Worm (Caenorhabditis elegans) whole organism, early embryonic: ENCODE measurements around the gene mat-2.
"Not testable (repeated sequence)": the region's sequence is repeated elsewhere in the genome, so short reads cannot be mapped to it uniquely, and the experiment has no call there.

Experiments used
- B0310.2 ChIP-seq: sonication (generic microtip); optimal IDR thresholded peaks from 2 replicates; lab custom pipeline; 2016; ENCODE audit warnings: mild to moderate bottlenecking, missing genetic modification characterization, missing compliant biosample characterization
- F13C5.2 ChIP-seq: sonication (generic microtip); optimal IDR thresholded peaks from 2 replicates; lab custom pipeline; 2017; ENCODE audit warnings: mild to moderate bottlenecking, missing genetic modification characterization, inconsistent platforms, missing compliant biosample characterization
- aly-1 ChIP-seq: sonication (generic microtip); optimal IDR thresholded peaks from 2 replicates; lab custom pipeline; 2016; ENCODE audit warnings: missing genetic modification characterization, missing compliant biosample characterization
- ama-1 ChIP-seq: fragments of 150-350 bp; optimal IDR thresholded peaks from 2 replicates; lab custom pipeline; 2014
- ceh-13 ChIP-seq: fragments of 200-800 bp; sonication (Bioruptor generic); optimal IDR thresholded peaks from 2 replicates; lab custom pipeline; 2018; ENCODE audit warnings: mild to moderate bottlenecking, missing genetic modification characterization, missing compliant biosample characterization
- ceh-36 ChIP-seq: sonication (generic microtip); optimal IDR thresholded peaks from 2 replicates; lab custom pipeline; 2016; ENCODE audit warnings: missing genetic modification characterization, inconsistent platforms, missing compliant biosample characterization
- ets-7 ChIP-seq: sonication (generic microtip); optimal IDR thresholded peaks from 2 replicates; lab custom pipeline; 2016; ENCODE audit warnings: missing genotype, missing genetic modification characterization, missing compliant biosample characterization
- flt-1 ChIP-seq: fragments of 200-800 bp; sonication (Bioruptor generic); IDR thresholded peaks from 2 replicates; pipeline ENCODE4 v1.3.6; 2022; ENCODE audit warnings: missing genetic modification characterization, missing compliant biosample characterization
- hmbx-1 ChIP-seq: sonication (generic microtip); optimal IDR thresholded peaks from 2 replicates; lab custom pipeline; 2016; ENCODE audit warnings: mild to moderate bottlenecking, missing genetic modification characterization, missing compliant biosample characterization
- hmg-4 ChIP-seq: fragments of 200-800 bp; sonication (Bioruptor generic); optimal IDR thresholded peaks from 2 replicates; lab custom pipeline; 2018; ENCODE audit warnings: mild to moderate bottlenecking, missing genetic modification characterization, missing compliant biosample characterization
- hnd-1 ChIP-seq: sonication (generic microtip); optimal IDR thresholded peaks from 2 replicates; lab custom pipeline; 2016; ENCODE audit warnings: missing genetic modification characterization, missing compliant biosample characterization
- pes-1 ChIP-seq: fragments of 200-800 bp; sonication (Bioruptor generic); IDR thresholded peaks from 2 replicates; pipeline ENCODE4 v1.3.6; 2022; ENCODE audit warnings: missing genetic modification reagents, missing genetic modification characterization, missing compliant biosample characterization
- scrt-1 ChIP-seq: fragments of 200-800 bp; sonication (Bioruptor generic); IDR thresholded peaks from 2 replicates; pipeline ENCODE4 v1.3.6; 2022; ENCODE audit warnings: missing genetic modification characterization, missing compliant biosample characterization
- sea-1 ChIP-seq: fragments of 200-800 bp; sonication (Bioruptor generic); conservative IDR thresholded peaks from 2 replicates; pipeline ENCODE4 v1.3.6; 2022; ENCODE audit warnings: missing genetic modification characterization, missing compliant biosample characterization
- tbx-11 ChIP-seq: fragments of 200-800 bp; sonication (Bioruptor generic); IDR thresholded peaks from 2 replicates; pipeline ENCODE4 v1.3.6; 2022; ENCODE audit warnings: missing genetic modification characterization, missing compliant biosample characterization
- tbx-37 ChIP-seq: fragments of 200-800 bp; sonication (Bioruptor generic); conservative IDR thresholded peaks from 2 replicates; pipeline ENCODE4 v1.3.6; 2022; ENCODE audit warnings: missing genetic modification reagents, missing genetic modification characterization, missing compliant biosample characterization
- tra-4 ChIP-seq: sonication (generic microtip); optimal IDR thresholded peaks from 2 replicates; lab custom pipeline; 2017; ENCODE audit warnings: missing genetic modification characterization, missing compliant biosample characterization

mat-2 gene

ce11 chrII:11103657-11104056, 8.9 kb upstream of the mat-2 start, which contains the start of gene C09H10.5:
TSS of gene C09H10.5 (minus strand) at chrII:11103757.
- TF ChIP-seq tbx-37 (GFP tag; lab: Robert Waterston, UW), result no peak
- TF ChIP-seq sea-1 (GFP tag; lab: Robert Waterston, UW), result no peak
- no peak for TF ChIP-seq B0310.2 (tag; lab: Kevin White, UChicago)
- no peak for TF ChIP-seq hmbx-1 (tag; lab: Kevin White, UChicago)
- no peak for TF ChIP-seq aly-1 (tag; lab: Kevin White, UChicago)
- TF ChIP-seq flt-1, result no peak
- TF ChIP-seq ets-7 (tag; lab: Kevin White, UChicago), result no peak
- TF ChIP-seq hnd-1, result no peak
- no peak for TF ChIP-seq tbx-11 (GFP tag; lab: Robert Waterston, UW)
- no peak for TF ChIP-seq F13C5.2 (tag; lab: Kevin White, UChicago)
- no peak for TF ChIP-seq tra-4 (tag; lab: Kevin White, UChicago)
- no peak for TF ChIP-seq scrt-1
- TF ChIP-seq ceh-13, result no peak
- TF ChIP-seq ama-1 (lab: Kevin White, UChicago), result no peak
- no peak for TF ChIP-seq pes-1
- no peak for TF ChIP-seq ceh-36 (tag; lab: Kevin White, UChicago)
- no peak for TF ChIP-seq hmg-4

ce11 chrII:11104162-11104561, 8.4 kb upstream of the mat-2 start, which contains the start of gene C09H10.9:
TSS of gene C09H10.9 (plus strand) at chrII:11104462.
- TF ChIP-seq flt-1 (no peak), hmg-4 (no peak)

DNA sequence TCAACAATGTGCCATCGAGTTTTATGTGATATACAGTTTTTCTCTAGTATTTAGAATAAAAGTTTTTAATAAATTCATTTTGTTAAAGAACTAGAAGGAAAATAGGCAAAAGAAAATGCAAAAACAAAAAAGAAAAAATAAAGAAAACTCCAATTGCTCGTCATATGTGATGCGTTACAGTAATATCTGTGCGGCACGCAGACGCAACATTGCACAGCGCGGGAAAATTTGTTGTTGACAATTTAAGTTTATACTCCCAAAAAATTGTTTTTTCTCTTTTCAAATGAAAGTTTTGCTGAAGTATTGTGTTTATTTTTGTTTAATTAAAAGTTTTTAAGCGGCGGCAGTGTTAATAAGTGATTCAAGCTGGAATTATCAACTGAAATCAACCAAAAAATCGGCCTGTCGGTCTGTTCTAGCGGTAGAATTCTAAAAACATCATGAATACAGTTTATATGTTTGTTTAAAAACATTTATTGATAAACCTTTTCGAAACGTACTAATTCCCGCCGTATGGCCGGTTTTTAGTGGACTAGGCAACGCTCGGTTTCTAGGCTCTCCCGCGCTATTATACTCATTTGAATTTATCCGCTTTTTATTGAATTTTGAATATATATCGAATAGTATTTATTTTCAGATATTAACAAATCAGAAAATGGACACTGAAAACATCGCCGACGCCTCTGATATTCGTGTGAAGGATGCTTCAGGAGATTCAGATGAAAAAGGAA, 6.4 kb upstream of the mat-2 start, which contains the start of gene nasp-1:
Gene nasp-1, plus strand, starts transcription at position 632 of the 731 bp plus-strand sequence.
- no peak for TF ChIP-seq tbx-37 (GFP tag; lab: Robert Waterston, UW)
- TF ChIP-seq sea-1 (GFP tag; lab: Robert Waterston, UW), result no peak
- no peak for TF ChIP-seq B0310.2 (tag; lab: Kevin White, UChicago)
- no peak for TF ChIP-seq ceh-36 (tag; lab: Kevin White, UChicago)
- TF ChIP-seq ets-7 (tag; lab: Kevin White, UChicago), result no peak

DNA sequence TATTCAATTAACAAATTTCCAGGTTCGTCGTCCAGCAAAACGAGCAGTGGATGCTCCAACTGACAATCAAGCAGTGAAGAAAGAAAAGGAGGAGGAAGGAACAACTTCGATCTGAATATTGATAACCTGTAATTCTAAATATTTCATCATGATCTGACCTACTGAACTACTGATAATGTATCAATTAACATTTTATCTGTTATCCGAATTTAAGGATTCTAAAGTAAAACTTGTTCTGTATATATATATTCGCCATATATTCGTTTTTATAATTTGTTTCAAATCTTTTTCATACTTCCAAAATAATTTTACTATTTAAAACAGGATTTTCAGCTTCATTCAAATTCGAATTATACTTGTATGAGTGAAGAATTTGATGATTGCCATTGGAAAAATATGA, 4.7 kb upstream of the mat-2 start, which contains the start of gene apc-17:
Gene apc-17, plus strand, starts transcription at position 301 of the 400 bp plus-strand sequence.
- TF ChIP-seq B0310.2 (tag; lab: Kevin White, UChicago) (no peak), hmbx-1 (tag; lab: Kevin White, UChicago) (no peak), tbx-11 (GFP tag; lab: Robert Waterston, UW) (no peak), ceh-13 (no peak), pes-1 (no peak), tra-4 (tag; lab: Kevin White, UChicago) (no peak), tbx-37 (GFP tag; lab: Robert Waterston, UW) (no peak), aly-1 (tag; lab: Kevin White, UChicago) (no peak), ama-1 (lab: Kevin White, UChicago) (no peak)

DNA sequence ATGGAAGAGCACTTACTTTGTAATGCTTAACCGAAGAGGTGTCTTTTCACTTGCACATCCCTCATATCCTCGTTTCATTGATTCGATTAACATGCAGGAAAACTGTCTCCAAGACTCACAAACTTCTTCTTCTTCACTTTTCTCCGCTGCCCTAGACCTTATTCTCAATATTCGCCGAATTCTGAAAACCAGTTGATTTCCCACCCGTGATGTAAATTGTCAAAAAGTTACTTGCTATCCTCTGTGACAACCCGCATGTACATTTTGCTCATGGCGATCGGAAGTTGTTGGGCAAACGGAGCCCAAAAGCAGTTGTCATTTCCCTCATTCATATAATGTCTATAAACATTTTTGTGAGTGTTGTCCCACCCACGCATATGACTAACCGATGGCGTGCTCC, 2.1 kb upstream of the mat-2 start:
- TF ChIP-seq pes-1, result no peak
- TF ChIP-seq ceh-36 (tag; lab: Kevin White, UChicago), result no peak
- no peak for TF ChIP-seq flt-1
- no peak for TF ChIP-seq aly-1 (tag; lab: Kevin White, UChicago)
- TF ChIP-seq ets-7 (tag; lab: Kevin White, UChicago), result no peak
- TF ChIP-seq tbx-37 (GFP tag; lab: Robert Waterston, UW), result no peak
- TF ChIP-seq ceh-13, result no peak
- no peak for TF ChIP-seq scrt-1
- no peak for TF ChIP-seq sea-1 (GFP tag; lab: Robert Waterston, UW)
- TF ChIP-seq tbx-11 (GFP tag; lab: Robert Waterston, UW), result no peak
- no peak for TF ChIP-seq hmbx-1 (tag; lab: Kevin White, UChicago)
- no peak for TF ChIP-seq ama-1 (lab: Kevin White, UChicago)
- no peak for TF ChIP-seq hmg-4
- no peak for TF ChIP-seq hnd-1
- TF ChIP-seq tra-4 (tag; lab: Kevin White, UChicago), result no peak

DNA sequence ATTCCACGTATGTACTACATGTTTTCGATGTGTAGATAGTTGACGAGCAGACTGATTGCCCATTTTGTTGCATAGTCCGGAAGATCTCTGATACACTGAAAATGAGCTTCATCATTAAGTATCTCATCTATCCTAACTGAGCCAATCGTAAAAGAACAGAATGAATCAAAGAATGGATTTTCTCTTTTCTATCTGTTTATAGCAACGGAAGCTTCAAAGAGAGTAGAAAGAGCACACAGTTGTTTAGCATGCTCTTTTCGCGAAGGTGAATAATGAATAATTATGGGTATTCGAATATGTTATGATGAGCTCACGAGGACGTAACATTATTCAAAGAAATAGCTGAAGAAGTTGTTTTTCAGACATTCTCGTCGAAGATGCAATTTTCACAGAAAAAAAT, 1.4 kb upstream of the mat-2 start, which contains the start of gene glb-4:
Gene glb-4, minus strand, starts transcription at position 101 of the 400 bp plus-strand sequence.
- no peak for TF ChIP-seq scrt-1
- TF ChIP-seq tbx-11 (GFP tag; lab: Robert Waterston, UW), result no peak
- TF ChIP-seq ceh-36 (tag; lab: Kevin White, UChicago), result no peak
- TF ChIP-seq hnd-1, result no peak
- no peak for TF ChIP-seq hmg-4
- no peak for TF ChIP-seq B0310.2 (tag; lab: Kevin White, UChicago)
- no peak for TF ChIP-seq hmbx-1 (tag; lab: Kevin White, UChicago)
- no peak for TF ChIP-seq ceh-13
- no peak for TF ChIP-seq flt-1
- no peak for TF ChIP-seq ets-7 (tag; lab: Kevin White, UChicago)
- TF ChIP-seq tra-4 (tag; lab: Kevin White, UChicago), result no peak
- TF ChIP-seq ama-1 (lab: Kevin White, UChicago), result no peak
- TF ChIP-seq sea-1 (GFP tag; lab: Robert Waterston, UW), result no peak
- TF ChIP-seq F13C5.2 (tag; lab: Kevin White, UChicago), result no peak
- TF ChIP-seq pes-1, result no peak

DNA sequence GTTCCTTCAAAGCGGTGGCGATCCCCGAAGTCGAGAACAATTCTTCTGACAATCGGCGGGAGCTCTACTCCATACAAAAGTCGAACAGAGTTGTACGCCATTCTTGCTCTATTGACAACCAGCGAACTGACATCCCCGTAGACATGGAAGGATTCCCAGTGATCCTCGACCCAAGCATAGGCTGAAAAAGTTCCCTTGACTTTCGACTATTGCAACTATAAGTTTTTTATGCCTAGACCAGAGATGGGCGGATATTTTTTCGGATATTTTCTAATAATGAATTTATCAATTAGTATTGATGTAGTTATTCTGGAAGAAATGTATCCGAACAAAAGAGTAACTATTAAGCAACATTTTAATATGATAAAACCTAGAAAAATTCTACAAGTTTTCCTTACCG, 9.3 kb downstream of the mat-2 start, which contains the start of gene W10C6.2:
Gene W10C6.2, minus strand, starts transcription at position 101 of the 400 bp plus-strand sequence.
- not testable (repeated sequence) for TF ChIP-seq tbx-37 (GFP tag; lab: Robert Waterston, UW); ets-7 (tag; lab: Kevin White, UChicago); flt-1
